Worm (Caenorhabditis elegans) whole organism, mixed stage, embryonic: ENCODE measurements around the gene F22F7.11.

ENCODE experiments used
- M03D4.4 ChIP-seq: sonication (generic microtip); optimal IDR thresholded peaks from 2 replicates; lab custom pipeline; 2017; ENCODE audit warnings: mild to moderate bottlenecking, missing genetic modification characterization, missing compliant biosample characterization
- drap-1 ChIP-seq: fragments of 200-800 bp; sonication (Bioruptor generic); optimal IDR thresholded peaks from 3 replicates; lab custom pipeline; 2018; ENCODE audit warnings: mild to moderate bottlenecking, missing genetic modification characterization, missing compliant biosample characterization
- nhr-237 ChIP-seq: fragments of 150-350 bp; optimal IDR thresholded peaks from 2 replicates; lab custom pipeline; 2014; ENCODE audit warnings: missing biosample characterization, missing genetic modification characterization
- nhr-76 ChIP-seq: sonication (generic microtip); optimal IDR thresholded peaks from 2 replicates; lab custom pipeline; 2017; ENCODE audit warnings: missing biosample characterization, missing genetic modification characterization
- snpc-4 ChIP-seq: fragments of 150-350 bp; optimal IDR thresholded peaks from 2 replicates; lab custom pipeline; 2014; ENCODE audit warnings: missing biosample characterization, missing genetic modification characterization
- unc-39 ChIP-seq: fragments of 150-350 bp; optimal IDR thresholded peaks from 2 replicates; lab custom pipeline; 2014; ENCODE audit warnings: missing biosample characterization, missing genetic modification characterization
- ztf-11 ChIP-seq: fragments of 150-350 bp; optimal IDR thresholded peaks from 2 replicates; lab custom pipeline; 2014; ENCODE audit warnings: missing biosample characterization, missing genetic modification characterization

ce11 chrV:2149432-2149831 lies 29.8 kb downstream of the F22F7.11 start, which contains the start of gene C45H4.21:
- TF ChIP-seq ztf-11 (tag; lab: Kevin White, UChicago), result no peak
- TF ChIP-seq nhr-76 (tag; lab: Kevin White, UChicago), result no peak
- TF ChIP-seq snpc-4 (tag; lab: Kevin White, UChicago), result no peak
- no peak for TF ChIP-seq unc-39 (tag; lab: Kevin White, UChicago)
- no peak for TF ChIP-seq drap-1 (GFP tag; lab: Kevin White, UChicago)
- TF ChIP-seq nhr-237 (tag; lab: Kevin White, UChicago), result no peak
- no peak for TF ChIP-seq M03D4.4 (tag; lab: Kevin White, UChicago)
